Worm (Caenorhabditis elegans): ENCODE data around the gene scvp-1.

scvp-1 gene

ce11 chrV:10897172-10897571 is 33.9 kb downstream of the scvp-1 start (continued):
- TF ChIP-seq dsc-1 (tag; optimal IDR thresholded peaks at IDR 0.05) (peak; percentile 99), jun-1 (tag; optimal IDR thresholded peaks at IDR 0.05) (peak; percentile 98), elt-2 (tag; optimal IDR thresholded peaks at IDR 0.05) (peak; percentile 97), hlh-17 (GFP tag; optimal IDR thresholded peaks at IDR 0.05; ENCODE audit: borderline replicate concordance) (peak; percentile 37), mef-2 (tag; optimal IDR thresholded peaks at IDR 0.05) (peak; percentile 88), egl-27 (tag; optimal IDR thresholded peaks at IDR 0.05) (peak; percentile 83 to 87), zag-1 (tag; optimal IDR thresholded peaks at IDR 0.05) (peak; percentile 94), vab-15 (tag; optimal IDR thresholded peaks at IDR 0.05) (peak; percentile 98)

ce11 chrV:10897106-10897171 is 34.1 kb downstream of the scvp-1 start, which contains the start of gene sec-61.G:
sec-61.G (minus strand) TSS chrV:10897143.
- TF ChIP-seq unc-86 (tag; optimal IDR thresholded peaks at IDR 0.05) (no peak), mef-2 (tag; optimal IDR thresholded peaks at IDR 0.05) (no peak), nhr-237 (tag; optimal IDR thresholded peaks at IDR 0.05) (no peak), efl-3 (GFP tag; optimal IDR thresholded peaks at IDR 0.05) (no peak), lin-35 (GFP tag; optimal IDR thresholded peaks at IDR 0.05) (no peak)

ce11 chrV:10896706-10897105 is 34.4 kb downstream of the scvp-1 start:
- TF ChIP-seq mab-9 (GFP tag; IDR thresholded peaks at IDR 0.05) (no peak), efl-1 (optimal IDR thresholded peaks at IDR 0.05) (no peak), efl-1 (GFP tag; optimal IDR thresholded peaks at IDR 0.05 in 1 of 2) (peak in 1 of 2 experiments; percentile 90), unc-62 (GFP tag; optimal IDR thresholded peaks at IDR 0.05) (no peak)

ce11 chrV:10896295-10896694 is 34.8 kb downstream of the scvp-1 start, which contains the start of gene F32D8.13:
F32D8.13 (minus strand) TSS chrV:10896543.
- no peak for TF ChIP-seq ztf-4 (tag; optimal IDR thresholded peaks at IDR 0.05)
- TF ChIP-seq nhr-12 (tag; optimal IDR thresholded peaks at IDR 0.05) = no peak
- TF ChIP-seq elt-2 (tag; optimal IDR thresholded peaks at IDR 0.05) = peak; percentile 14
- TF ChIP-seq lsy-2 (tag; optimal IDR thresholded peaks at IDR 0.05) = peak; percentile 12 to 20
- TF ChIP-seq nhr-90 (tag; optimal IDR thresholded peaks at IDR 0.05; ENCODE audit: poor library complexity) = peak; percentile 33
- peak; percentile 40 for TF ChIP-seq nhr-71 (tag; optimal IDR thresholded peaks at IDR 0.05)

- TF ChIP-seq pag-3 (tag; optimal IDR thresholded peaks at IDR 0.05; ENCODE audit: borderline replicate concordance, insufficient read depth) (no peak), ztf-11 (tag; optimal IDR thresholded peaks at IDR 0.05) (peak in 1 of 2 experiments; percentile 86), nhr-12 (tag; optimal IDR thresholded peaks at IDR 0.05) (no peak), unc-130 (tag; optimal IDR thresholded peaks at IDR 0.05) (peak; percentile 93), blmp-1 (tag; optimal IDR thresholded peaks at IDR 0.05) (peak; percentile 68), ceh-88 (GFP tag; IDR thresholded peaks at IDR 0.05) (no peak; the same call in 1 of the 2 replicates), ztf-4 (tag; optimal IDR thresholded peaks at IDR 0.05) (peak; percentile 82), fos-1 (tag; optimal IDR thresholded peaks at IDR 0.05) (peak; percentile 42), sox-4 (tag; optimal IDR thresholded peaks at IDR 0.05) (peak; percentile 85), Y116A8C.19 (tag; optimal IDR thresholded peaks at IDR 0.05; ENCODE audit: borderline replicate concordance) (peak; percentile 60), fkh-4 (tag; optimal IDR thresholded peaks at IDR 0.05; ENCODE audit: borderline replicate concordance) (peak; percentile 80), aha-1 (tag; optimal IDR thresholded peaks at IDR 0.05) (no peak), unc-62 (GFP tag; optimal IDR thresholded peaks at IDR 0.05) (no peak), rnt-1 (tag; optimal IDR thresholded peaks at IDR 0.05) (peak; percentile 98), sup-37 (GFP tag; optimal IDR thresholded peaks at IDR 0.05) (peak; percentile 16), nhr-85 (tag) (peak; percentile 93), nhr-77 (tag; optimal IDR thresholded peaks at IDR 0.05) (peak; percentile 67), snpc-4 (tag; optimal IDR thresholded peaks at IDR 0.05) (peak; percentile 51), swsn-7 (tag; optimal IDR thresholded peaks at IDR 0.05) (peak; percentile 91), hlh-4 (tag; optimal IDR thresholded peaks at IDR 0.05) (peak; percentile 9), isw-1 (GFP tag; IDR thresholded peaks at IDR 0.05) (peak; percentile 61), unc-86 (tag; optimal IDR thresholded peaks at IDR 0.05) (peak; percentile 84), nhr-71 (tag; optimal IDR thresholded peaks at IDR 0.05) (peak; percentile 94), nhr-20 (tag; optimal IDR thresholded peaks at IDR 0.05) (peak; percentile 91), nhr-19 (GFP tag; conservative IDR thresholded peaks at IDR 0.05) (peak; percentile 86), grh-1 (GFP tag; IDR thresholded peaks at IDR 0.05) (peak; percentile 16; the same call in 1 of the 2 replicates), zag-1 (tag; optimal IDR thresholded peaks at IDR 0.05) (no peak), mep-1 (tag; optimal IDR thresholded peaks at IDR 0.05) (peak; percentile 89), jun-1 (tag; optimal IDR thresholded peaks at IDR 0.05) (peak; percentile 56), nhr-84 (tag; optimal IDR thresholded peaks at IDR 0.05) (no peak), nhr-11 (tag; optimal IDR thresholded peaks at IDR 0.05) (no peak), tlp-1 (tag; optimal IDR thresholded peaks at IDR 0.05) (no peak)
Measured at ce11 chrV:10894601-10895000, 36.5 kb downstream of the scvp-1 start, which contains the start of the genes F32D8.14 and F32D8.5. F32D8.14 (minus strand) TSS chrV:10894788. F32D8.5 (plus strand) TSS chrV:10894800.

Measured in whole organism, L1 larva.